Fruit fly (Drosophila melanogaster) whole organism, embryonic: ENCODE measurements around the gene Srrm234.

Source experiments
- Bgb ChIP-seq: fragments of 200-800 bp; sonication (Bioruptor generic); IDR thresholded peaks from 2 replicates; pipeline ENCODE4 v1.3.6; 2022; ENCODE audit warnings: missing biosample characterization, missing genetic modification characterization; ENCODE audit not compliant: partially characterized antibody
- Blimp-1 ChIP-seq: fragments of 200-800 bp; sonication (Bioruptor generic); optimal IDR thresholded peaks from 3 replicates; lab custom pipeline; 2018; ENCODE audit warnings: missing biosample characterization, missing genetic modification characterization, mild to moderate bottlenecking, moderate library complexity, missing genetic modification reagents
- CG10543 ChIP-seq: fragments of 200-800 bp; sonication (Bioruptor generic); optimal IDR thresholded peaks from 3 replicates; lab custom pipeline; 2017; ENCODE audit warnings: missing biosample characterization, mild to moderate bottlenecking, missing genetic modification characterization, moderate library complexity
- CG12769 ChIP-seq: fragments of 200-800 bp; sonication (Bioruptor generic); optimal IDR thresholded peaks from 2 replicates; lab custom pipeline; 2019; ENCODE audit warnings: missing biosample characterization, mild to moderate bottlenecking, missing genetic modification characterization, moderate library complexity
- CG13287 ChIP-seq: fragments of 200-800 bp; sonication (Bioruptor generic); IDR thresholded peaks from 2 replicates; pipeline ENCODE4 v1.3.6; 2022; ENCODE audit warnings: missing biosample characterization, missing genetic modification characterization; ENCODE audit not compliant: partially characterized antibody
- CG13894 ChIP-seq: fragments of 200-800 bp; sonication (Bioruptor generic); optimal IDR thresholded peaks from 3 replicates; lab custom pipeline; 2018; ENCODE audit warnings: missing biosample characterization, mild to moderate bottlenecking, missing genetic modification characterization, moderate library complexity
- CG14050 ChIP-seq: fragments of 200-800 bp; sonication (Bioruptor generic); IDR thresholded peaks from 3 replicates; pipeline ENCODE4 v1.3.6; 2022; ENCODE audit warnings: missing biosample characterization, missing genetic modification characterization
- CG15073 ChIP-seq: fragments of 200-800 bp; sonication (Bioruptor generic); optimal IDR thresholded peaks from 2 replicates; lab custom pipeline; 2016; ENCODE audit warnings: missing biosample characterization, missing genetic modification characterization
- CG15514 ChIP-seq: fragments of 200-800 bp; sonication (Bioruptor generic); optimal IDR thresholded peaks from 3 replicates; lab custom pipeline; 2017; ENCODE audit warnings: missing biosample characterization, missing genetic modification characterization, mild to moderate bottlenecking, moderate library complexity, missing genetic modification reagents
- CG17361 ChIP-seq: fragments of 200-800 bp; sonication (Bioruptor generic); IDR thresholded peaks from 3 replicates; pipeline ENCODE4 v1.3.6; 2022; ENCODE audit warnings: missing biosample characterization, missing genetic modification characterization
- CG18599 ChIP-seq: fragments of 200-800 bp; sonication (Bioruptor generic); optimal IDR thresholded peaks from 3 replicates; lab custom pipeline; 2017; ENCODE audit warnings: missing biosample characterization, missing genetic modification characterization, mild to moderate bottlenecking, moderate library complexity, missing genetic modification reagents
- CG32767 ChIP-seq: fragments of 200-800 bp; sonication (Bioruptor generic); IDR thresholded peaks from 2 replicates; pipeline ENCODE4 v1.3.6; 2022; ENCODE audit warnings: missing biosample characterization, missing genetic modification characterization
- Dbx ChIP-seq: fragments of 200-800 bp; sonication (Bioruptor generic); IDR thresholded peaks from 3 replicates; pipeline ENCODE4 v1.3.6; 2022; ENCODE audit warnings: missing biosample characterization, missing genetic modification characterization
- Deaf1 ChIP-seq: fragments of 200-800 bp; optimal IDR thresholded peaks from 3 replicates; lab custom pipeline; 2019; ENCODE audit warnings: missing biosample characterization, mild to moderate bottlenecking, missing genetic modification characterization, moderate library complexity
- E2f2 ChIP-seq: fragments of 200-800 bp; sonication (Bioruptor generic); IDR thresholded peaks from 2 replicates; pipeline ENCODE4 v1.3.6; 2022; ENCODE audit warnings: missing biosample characterization, missing genetic modification characterization
- Jarid2 ChIP-seq: fragments of 200-800 bp; sonication (Bioruptor generic); optimal IDR thresholded peaks from 3 replicates; lab custom pipeline; 2017; ENCODE audit warnings: mild to moderate bottlenecking, missing biosample characterization, missing genetic modification reagents, missing genetic modification characterization
- MBD-R2 ChIP-seq: fragments of 200-800 bp; sonication (Bioruptor generic); IDR thresholded peaks from 2 replicates; pipeline ENCODE4 v1.3.6; 2022; ENCODE audit warnings: missing biosample characterization, missing genetic modification characterization
- Med ChIP-seq: fragments of 200-800 bp; sonication (Bioruptor generic); peaks from one replicate; lab custom pipeline; 2016; ENCODE audit warnings: missing biosample characterization, missing genetic modification characterization, mild to moderate bottlenecking, inconsistent platforms, moderate library complexity
- NFAT ChIP-seq: fragments of 200-800 bp; sonication (Bioruptor generic); IDR thresholded peaks from 2 replicates; pipeline ENCODE4 v1.3.6; 2022; ENCODE audit warnings: missing biosample characterization, missing genetic modification characterization
- Nf-YC ChIP-seq: fragments of 200-800 bp; optimal IDR thresholded peaks from 3 replicates; lab custom pipeline; 2019; ENCODE audit warnings: missing biosample characterization, mild to moderate bottlenecking, missing genetic modification characterization, moderate library complexity
- Six4 ChIP-seq: fragments of 200-800 bp; sonication (Bioruptor generic); optimal IDR thresholded peaks from 2 replicates; lab custom pipeline; 2016; ENCODE audit warnings: missing biosample characterization, missing genetic modification characterization
- Trl ChIP-seq, 3 experiments: fragments of >200 bp in 2 of 3; fragments of 200-800 bp in 1 of 3; sonication (Bioruptor generic) in 1 of 3; optimal IDR thresholded peaks; 2 replicates in 1 of 3; 3 replicates in 2 of 3; lab custom pipeline; 2016 to 2017; ENCODE audit warnings: missing biosample characterization in 1 of 3, missing genetic modification characterization in 1 of 3
- Xrp1 ChIP-seq: fragments of 200-800 bp; sonication (Bioruptor generic); IDR thresholded peaks from 2 replicates; pipeline ENCODE4 v1.3.6; 2022; ENCODE audit warnings: missing biosample characterization, missing genetic modification characterization
- ato ChIP-seq: fragments of 200-800 bp; sonication (Bioruptor generic); IDR thresholded peaks from 2 replicates; pipeline ENCODE4 v1.3.6; 2022; ENCODE audit warnings: missing biosample characterization, missing genetic modification characterization; ENCODE audit not compliant: partially characterized antibody
- bbx ChIP-seq: fragments of 200-800 bp; sonication (Bioruptor generic); IDR thresholded peaks from 2 replicates; pipeline ENCODE4 v1.3.6; 2022; ENCODE audit warnings: missing biosample characterization, missing genetic modification characterization; ENCODE audit not compliant: partially characterized antibody
- bcd ChIP-seq: fragments of 200-800 bp; sonication (Bioruptor generic); optimal IDR thresholded peaks from 2 replicates; lab custom pipeline; 2017; ENCODE audit warnings: missing biosample characterization, mild to moderate bottlenecking, missing genetic modification characterization
- bowl ChIP-seq: fragments of 200-800 bp; sonication (Bioruptor generic); IDR thresholded peaks from 2 replicates; pipeline ENCODE4 v1.3.6; 2022; ENCODE audit warnings: missing biosample characterization, missing genetic modification characterization
- crol ChIP-seq: fragments of 200-800 bp; sonication (Bioruptor generic); IDR thresholded peaks from 2 replicates; pipeline ENCODE4 v1.3.6; 2022; ENCODE audit warnings: missing biosample characterization, missing genetic modification characterization
- gcm2 ChIP-seq: fragments of 200-800 bp; sonication (Bioruptor generic); optimal IDR thresholded peaks from 2 replicates; lab custom pipeline; 2016; ENCODE audit warnings: missing biosample characterization, missing genetic modification characterization
- gro ChIP-seq: fragments of 200-800 bp; sonication (Bioruptor generic); optimal IDR thresholded peaks from 2 replicates; lab custom pipeline; 2016; ENCODE audit warnings: missing biosample characterization, missing genetic modification characterization
- gsb-n ChIP-seq: fragments of 200-800 bp; sonication (Bioruptor generic); optimal IDR thresholded peaks from 3 replicates; lab custom pipeline; 2018; ENCODE audit warnings: missing biosample characterization, mild to moderate bottlenecking, missing genetic modification characterization
- h ChIP-seq: fragments of >200 bp; optimal IDR thresholded peaks from 2 replicates; lab custom pipeline; 2017
- jigr1 ChIP-seq: fragments of 200-800 bp; sonication (Bioruptor generic); IDR thresholded peaks from 3 replicates; pipeline ENCODE4 v1.3.6; 2022; ENCODE audit warnings: missing biosample characterization, missing genetic modification characterization
- klu ChIP-seq: fragments of 200-800 bp; sonication (Bioruptor generic); IDR thresholded peaks from 2 replicates; pipeline ENCODE4 v1.3.6; 2022; ENCODE audit warnings: missing biosample characterization, missing genetic modification characterization
- knrl ChIP-seq: fragments of 200-800 bp; sonication (Bioruptor generic); IDR thresholded peaks from 3 replicates; pipeline ENCODE4 v1.3.6; 2022; ENCODE audit warnings: missing biosample characterization, missing genetic modification characterization; ENCODE audit not compliant: partially characterized antibody
- nau ChIP-seq: fragments of 200-800 bp; sonication (Bioruptor generic); optimal IDR thresholded peaks from 3 replicates; lab custom pipeline; 2017; ENCODE audit warnings: missing biosample characterization, mild to moderate bottlenecking, missing genetic modification characterization, missing genetic modification reagents
- onecut ChIP-seq: fragments of 200-800 bp; sonication (Bioruptor generic); IDR thresholded peaks from 2 replicates; pipeline ENCODE4 v1.3.6; 2022; ENCODE audit warnings: missing biosample characterization, missing genetic modification characterization
- pfk ChIP-seq: fragments of 200-800 bp; sonication (Bioruptor generic); optimal IDR thresholded peaks from 2 replicates; lab custom pipeline; 2018; ENCODE audit warnings: missing biosample characterization, mild to moderate bottlenecking, missing genetic modification characterization, moderate library complexity
- pros ChIP-seq: fragments of 200-800 bp; sonication (Bioruptor generic); optimal IDR thresholded peaks from 3 replicates; lab custom pipeline; 2019; ENCODE audit warnings: missing biosample characterization, mild to moderate bottlenecking, missing genetic modification characterization, moderate library complexity
- pzg ChIP-seq: fragments of 200-800 bp; sonication (Bioruptor generic); optimal IDR thresholded peaks from 3 replicates; lab custom pipeline; 2018; ENCODE audit warnings: missing biosample characterization, mild to moderate bottlenecking, missing genetic modification characterization, moderate library complexity
- ro ChIP-seq: fragments of 200-800 bp; sonication (Bioruptor generic); IDR thresholded peaks from 2 replicates; pipeline ENCODE4 v1.3.6; 2022; ENCODE audit warnings: missing biosample characterization, missing genetic modification characterization
- schlank ChIP-seq: fragments of 200-800 bp; sonication (Bioruptor generic); optimal IDR thresholded peaks from 2 replicates; lab custom pipeline; 2018; ENCODE audit warnings: missing biosample characterization, mild to moderate bottlenecking, missing genetic modification characterization
- scrt ChIP-seq: fragments of 200-800 bp; sonication (Bioruptor generic); optimal IDR thresholded peaks from 2 replicates; lab custom pipeline; 2018; ENCODE audit warnings: missing biosample characterization, mild to moderate bottlenecking, missing genetic modification characterization, moderate library complexity
- sd ChIP-seq: fragments of 200-800 bp; sonication (Bioruptor generic); optimal IDR thresholded peaks from 3 replicates; lab custom pipeline; 2018; ENCODE audit warnings: missing biosample characterization, mild to moderate bottlenecking, missing genetic modification characterization, moderate library complexity
- seq ChIP-seq: fragments of 200-800 bp; sonication (Bioruptor generic); IDR thresholded peaks from 2 replicates; pipeline ENCODE4 v1.3.6; 2022; ENCODE audit warnings: missing biosample characterization, missing genetic modification characterization
- sr ChIP-seq: fragments of 200-800 bp; sonication (Bioruptor generic); IDR thresholded peaks from 3 replicates; pipeline ENCODE4 v1.3.6; 2022; ENCODE audit warnings: missing biosample characterization, missing genetic modification characterization
- sug ChIP-seq: fragments of 200-800 bp; optimal IDR thresholded peaks from 2 replicates; lab custom pipeline; 2019; ENCODE audit warnings: missing biosample characterization, mild to moderate bottlenecking, missing genetic modification characterization, moderate library complexity
- z ChIP-seq: fragments of 200-800 bp; sonication (Bioruptor generic); IDR thresholded peaks from 3 replicates; pipeline ENCODE4 v1.3.6; 2022; ENCODE audit warnings: missing biosample characterization, missing genetic modification characterization

The Srrm234 gene

DNA sequence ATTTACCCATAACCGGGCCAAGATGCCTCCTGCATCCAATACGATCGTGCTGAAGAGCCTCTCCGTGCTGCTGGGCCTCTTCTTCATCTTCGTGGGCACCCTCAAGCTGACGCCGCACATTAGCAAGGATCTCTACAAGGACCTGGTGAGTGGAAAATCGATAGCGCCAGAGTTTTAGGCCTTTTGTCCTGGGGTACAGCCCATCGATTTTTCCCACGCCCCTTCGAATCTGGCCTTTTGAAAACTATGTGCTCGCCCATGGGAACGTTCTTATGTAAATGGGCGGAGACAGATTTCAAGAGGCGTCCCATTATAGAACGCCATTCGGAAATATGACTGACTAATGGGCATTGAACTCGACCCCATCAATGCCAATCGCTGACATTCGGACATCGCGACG is 15.5 kb downstream of the Srrm234 start (continued):
- TF ChIP-seq nau (no peak), ato (GFP tag; lab: Robert Waterston, UW) (no peak), Xrp1 (GFP tag; lab: Robert Waterston, UW) (no peak), h (lab: Kevin White, UChicago) (no peak), CG15073 (GFP tag; lab: Kevin White, UChicago) (no peak), sr (GFP tag; lab: Robert Waterston, UW) (no peak), gsb-n (no peak), knrl (GFP tag; lab: Robert Waterston, UW) (no peak), bcd (no peak), schlank (tag; lab: Kevin White, UChicago) (no peak), Med (GFP tag; lab: Kevin White, UChicago) (peak; percentile 39), CG17361 (GFP tag; lab: Robert Waterston, UW) (no peak), gro (GFP tag; lab: Kevin White, UChicago) (no peak), ro (GFP tag; lab: Robert Waterston, UW) (no peak), Blimp-1 (GFP tag; lab: Kevin White, UChicago) (no peak), Bgb (0 out of 2 replicates have a peak, but pooled peaks have one; percentile 27), MBD-R2 (GFP tag; lab: Robert Waterston, UW) (peak; percentile 10; the same call in 1 of the 2 replicates), jigr1 (GFP tag; lab: Robert Waterston, UW) (no peak), bowl (no peak)
- TF ChIP-seq, all 482 proteins: peak for 6

dm6 chr3L:1648690-1649355 is 16.0 kb downstream of the Srrm234 start, which contains the start of gene CG13920:
TSS of gene CG13920 (plus strand) at chr3L:1648944.
- TF ChIP-seq pfk (GFP tag; lab: Kevin White, UChicago), result peak; percentile 30
- 0 out of 2 replicates have a peak, but pooled peaks have one; percentile 2 for TF ChIP-seq NFAT (GFP tag; lab: Robert Waterston, UW)
- TF ChIP-seq bbx (GFP tag; lab: Robert Waterston, UW), result peak; percentile 21; the same call in 1 of the 2 replicates
- TF ChIP-seq Six4 (GFP tag; lab: Kevin White, UChicago), result no peak
- TF ChIP-seq Nf-YC (tag; lab: Kevin White, UChicago), result peak; percentile 3
- TF ChIP-seq Jarid2 (GFP tag; lab: Kevin White, UChicago), result peak; percentile 34
- peak; percentile 20 for TF ChIP-seq CG18599 (GFP tag; lab: Kevin White, UChicago)
- no peak for TF ChIP-seq gcm2
- peak; percentile 49 for TF ChIP-seq sd
- no peak for TF ChIP-seq bcd
- peak; percentile 85 for TF ChIP-seq seq (GFP tag; lab: Robert Waterston, UW)
- TF ChIP-seq CG13894 (tag; lab: Kevin White, UChicago), result peak; percentile 61
- TF ChIP-seq onecut, result peak; percentile 99
- TF ChIP-seq CG12769 (tag; lab: Kevin White, UChicago), result peak; percentile 25
- TF ChIP-seq Trl (optimal IDR thresholded peaks at IDR 0.05; lab: Kevin White, UChicago), result peak; percentile 59 to 62
- no peak for TF ChIP-seq Trl (GFP tag; optimal IDR thresholded peaks at IDR 0.05; lab: Kevin White, UChicago)
- TF ChIP-seq E2f2, result 0 out of 2 replicates have a peak, but pooled peaks have one; percentile 11
- peak; percentile 91 for TF ChIP-seq Deaf1
- TF ChIP-seq klu (GFP tag; lab: Robert Waterston, UW), result no peak
- peak; percentile 42 for TF ChIP-seq MBD-R2 (GFP tag; lab: Robert Waterston, UW)
- peak; percentile 59 for TF ChIP-seq Med (GFP tag; lab: Kevin White, UChicago)
- TF ChIP-seq crol, result peak; percentile 78
- TF ChIP-seq sug, result peak; percentile 59
- peak; percentile 27 for TF ChIP-seq CG15514 (GFP tag; lab: Kevin White, UChicago)
- peak; percentile 94 for TF ChIP-seq pros (GFP tag; lab: Kevin White, UChicago)
- 0 out of 3 replicates have a peak, but pooled peaks have one; percentile 46 for TF ChIP-seq z
- peak; percentile 13; the same call in 1 of the 2 replicates for TF ChIP-seq CG13287 (GFP tag; lab: Robert Waterston, UW)
- TF ChIP-seq CG14050 (GFP tag; lab: Robert Waterston, UW), result no peak
- TF ChIP-seq Dbx (GFP tag; lab: Robert Waterston, UW), result 0 out of 3 replicates have a peak, but pooled peaks have one; percentile 34
- TF ChIP-seq CG32767 (GFP tag; lab: Robert Waterston, UW), result 0 out of 2 replicates have a peak, but pooled peaks have one; percentile 29
- TF ChIP-seq pzg (GFP tag; lab: Kevin White, UChicago), result peak; percentile 3
- TF ChIP-seq scrt (GFP tag; lab: Kevin White, UChicago), result peak; percentile 4
- peak; percentile 72 for TF ChIP-seq CG10543 (GFP tag; lab: Kevin White, UChicago)
